Fruit fly (Drosophila melanogaster) whole organism, embryonic: Measurements from ENCODE around the gene CG15629.

Experiments used
- B-H2 ChIP-seq: fragments of 200-800 bp; sonication (Bioruptor generic); optimal IDR thresholded peaks from 2 replicates; lab custom pipeline; 2018; ENCODE audit warnings: missing biosample characterization, mild to moderate bottlenecking, missing genetic modification characterization
- Bgb ChIP-seq: fragments of 200-800 bp; sonication (Bioruptor generic); IDR thresholded peaks from 2 replicates; pipeline ENCODE4 v1.3.6; 2022; ENCODE audit warnings: missing biosample characterization, missing genetic modification characterization; ENCODE audit not compliant: partially characterized antibody
- CG10267 ChIP-seq: fragments of 200-800 bp; sonication (Bioruptor generic); optimal IDR thresholded peaks from 2 replicates; lab custom pipeline; 2018; ENCODE audit warnings: missing biosample characterization, mild to moderate bottlenecking, missing genetic modification characterization, moderate library complexity
- CG11695 ChIP-seq: fragments of 200-800 bp; sonication (Bioruptor generic); IDR thresholded peaks from 3 replicates; pipeline ENCODE4 v1.3.6; 2022; ENCODE audit warnings: missing biosample characterization, missing genetic modification characterization
- CG13287 ChIP-seq: fragments of 200-800 bp; sonication (Bioruptor generic); IDR thresholded peaks from 2 replicates; pipeline ENCODE4 v1.3.6; 2022; ENCODE audit warnings: missing biosample characterization, missing genetic modification characterization; ENCODE audit not compliant: partially characterized antibody
- CG14710 ChIP-seq: fragments of 200-800 bp; sonication (Bioruptor generic); optimal IDR thresholded peaks from 3 replicates; lab custom pipeline; 2019; ENCODE audit warnings: missing biosample characterization, mild to moderate bottlenecking, missing genetic modification characterization, moderate library complexity
- CG14965 ChIP-seq: fragments of 200-800 bp; sonication (Bioruptor generic); optimal IDR thresholded peaks from 2 replicates; lab custom pipeline; 2016; ENCODE audit warnings: missing biosample characterization, missing genetic modification characterization, borderline replicate concordance
- CG15011 ChIP-seq: fragments of 200-800 bp; sonication (Bioruptor generic); optimal IDR thresholded peaks from 3 replicates; lab custom pipeline; 2018; ENCODE audit warnings: missing biosample characterization, mild to moderate bottlenecking, missing genetic modification characterization
- CG16779 ChIP-seq: fragments of 200-800 bp; sonication (Bioruptor generic); IDR thresholded peaks from 2 replicates; pipeline ENCODE4 v1.3.6; 2022; ENCODE audit warnings: missing biosample characterization, missing genetic modification characterization
- CG2116 ChIP-seq: fragments of 200-800 bp; sonication (Bioruptor generic); optimal IDR thresholded peaks from 3 replicates; lab custom pipeline; 2018; ENCODE audit warnings: missing biosample characterization, mild to moderate bottlenecking, missing genetic modification characterization
- CG3163 ChIP-seq: fragments of 200-800 bp; sonication (Bioruptor generic); optimal IDR thresholded peaks from 3 replicates; lab custom pipeline; 2016; ENCODE audit warnings: missing biosample characterization, missing genetic modification characterization
- CG34224 ChIP-seq: fragments of 200-800 bp; sonication (Bioruptor generic); IDR thresholded peaks from 3 replicates; pipeline ENCODE4 v1.3.6; 2022; ENCODE audit warnings: missing biosample characterization, missing genetic modification characterization; ENCODE audit not compliant: partially characterized antibody
- CG3726 ChIP-seq: fragments of 200-800 bp; sonication (Bioruptor generic); IDR thresholded peaks from 3 replicates; pipeline ENCODE4, ENCODE4 v1.3.6; 2022; ENCODE audit warnings: missing biosample characterization, missing genetic modification characterization
- CG4360 ChIP-seq: fragments of 200-800 bp; sonication (Bioruptor generic); IDR thresholded peaks from 2 replicates; pipeline ENCODE4 v1.3.6; 2022; ENCODE audit warnings: missing biosample characterization, missing genetic modification characterization
- CG4617 ChIP-seq: fragments of 200-800 bp; sonication (Bioruptor generic); optimal IDR thresholded peaks from 3 replicates; lab custom pipeline; 2016; ENCODE audit warnings: missing biosample characterization, missing genetic modification characterization, borderline replicate concordance
- CG9797 ChIP-seq: fragments of 200-800 bp; sonication (Bioruptor generic); optimal IDR thresholded peaks from 3 replicates; lab custom pipeline; 2018; ENCODE audit warnings: missing biosample characterization, mild to moderate bottlenecking, missing genetic modification characterization
- Dll ChIP-seq: fragments of 200-800 bp; sonication (Bioruptor generic); IDR thresholded peaks from 4 replicates; pipeline ENCODE4 v1.3.6; 2022; ENCODE audit warnings: missing biosample characterization, missing genetic modification characterization; ENCODE audit not compliant: partially characterized antibody
- Doc3 ChIP-seq: fragments of 200-800 bp; sonication (Bioruptor generic); IDR thresholded peaks from 3 replicates; pipeline ENCODE4 v1.3.6; 2022; ENCODE audit warnings: missing biosample characterization, missing genetic modification characterization; ENCODE audit not compliant: partially characterized antibody
- Dp ChIP-seq: fragments of 200-800 bp; sonication (Bioruptor generic); optimal IDR thresholded peaks from 2 replicates; lab custom pipeline; 2018; ENCODE audit warnings: missing biosample characterization, mild to moderate bottlenecking, missing genetic modification characterization, moderate library complexity
- Dref ChIP-seq: fragments of 200-800 bp; sonication (Bioruptor generic); IDR thresholded peaks from 2 replicates; pipeline ENCODE4 v1.3.6; 2022; ENCODE audit warnings: missing biosample characterization, missing genetic modification characterization
- Elba2 ChIP-seq: fragments of 200-800 bp; sonication (Bioruptor generic); optimal IDR thresholded peaks from 3 replicates; lab custom pipeline; 2016; ENCODE audit warnings: missing biosample characterization, missing genetic modification characterization
- HLH4C ChIP-seq: fragments of 200-800 bp; sonication (Bioruptor generic); IDR thresholded peaks from 3 replicates; pipeline ENCODE4 v1.3.6; 2022; ENCODE audit warnings: missing biosample characterization, missing genetic modification characterization; ENCODE audit not compliant: partially characterized antibody
- Hmx ChIP-seq: fragments of 200-800 bp; sonication (Bioruptor generic); optimal IDR thresholded peaks from 2 replicates; lab custom pipeline; 2016; ENCODE audit warnings: missing biosample characterization, missing genetic modification characterization
- Med ChIP-seq: fragments of 200-800 bp; sonication (Bioruptor generic); peaks from one replicate; lab custom pipeline; 2016; ENCODE audit warnings: missing biosample characterization, missing genetic modification characterization, mild to moderate bottlenecking, inconsistent platforms, moderate library complexity
- Opbp ChIP-seq: fragments of 200-800 bp; sonication (Bioruptor generic); IDR thresholded peaks from 3 replicates; pipeline ENCODE4 v1.3.6; 2022; ENCODE audit warnings: missing biosample characterization, missing genetic modification characterization; ENCODE audit not compliant: partially characterized antibody
- Scr ChIP-seq: fragments of 200-800 bp; sonication (Bioruptor generic); IDR thresholded peaks from 2 replicates; pipeline ENCODE4 v1.3.6; 2022; ENCODE audit warnings: missing biosample characterization, missing genetic modification characterization; ENCODE audit not compliant: partially characterized antibody
- YL-1 ChIP-seq: fragments of 200-800 bp; sonication (Bioruptor generic); optimal IDR thresholded peaks from 3 replicates; lab custom pipeline; 2017; ENCODE audit warnings: missing biosample characterization, mild to moderate bottlenecking, missing genetic modification characterization
- amos ChIP-seq: fragments of 200-800 bp; sonication (Bioruptor generic); IDR thresholded peaks from 2 replicates; pipeline ENCODE4 v1.3.6; 2022; ENCODE audit warnings: missing biosample characterization, missing genetic modification characterization; ENCODE audit not compliant: partially characterized antibody
- ato ChIP-seq: fragments of 200-800 bp; sonication (Bioruptor generic); IDR thresholded peaks from 2 replicates; pipeline ENCODE4 v1.3.6; 2022; ENCODE audit warnings: missing biosample characterization, missing genetic modification characterization; ENCODE audit not compliant: partially characterized antibody
- cad ChIP-seq: fragments of >200 bp; optimal IDR thresholded peaks from 2 replicates; lab custom pipeline; 2017; ENCODE audit warnings: missing biosample characterization, missing genetic modification characterization
- chif ChIP-seq, 2 experiments: fragments of 200-800 bp; sonication (Bioruptor generic); optimal IDR thresholded peaks; 3 replicates each; lab custom pipeline; 2016; ENCODE audit warnings: missing biosample characterization in 2 of 2, missing genetic modification characterization in 2 of 2
- chinmo ChIP-seq: fragments of 200-800 bp; sonication (Bioruptor generic); IDR thresholded peaks from 4 replicates; pipeline ENCODE4 v1.3.6; 2022; ENCODE audit warnings: missing biosample characterization, missing genetic modification characterization; ENCODE audit not compliant: partially characterized antibody
- en ChIP-seq: fragments of 200-800 bp; sonication (Bioruptor generic); optimal IDR thresholded peaks from 2 replicates; lab custom pipeline; 2016; ENCODE audit warnings: missing biosample characterization, missing genetic modification characterization
- hb ChIP-seq: fragments of 200-800 bp; sonication (Bioruptor generic); IDR thresholded peaks from 3 replicates; pipeline ENCODE4 v1.3.6; 2022; ENCODE audit warnings: missing biosample characterization, missing genetic modification characterization; ENCODE audit not compliant: partially characterized antibody
- hbn ChIP-seq: fragments of 200-800 bp; sonication (Bioruptor generic); IDR thresholded peaks from 2 replicates; pipeline ENCODE4 v1.3.6; 2022; ENCODE audit warnings: missing biosample characterization, missing genetic modification characterization; ENCODE audit not compliant: partially characterized antibody
- knrl ChIP-seq: fragments of 200-800 bp; sonication (Bioruptor generic); IDR thresholded peaks from 3 replicates; pipeline ENCODE4 v1.3.6; 2022; ENCODE audit warnings: missing biosample characterization, missing genetic modification characterization; ENCODE audit not compliant: partially characterized antibody
- mld ChIP-seq: fragments of 200-800 bp; sonication (Bioruptor generic); IDR thresholded peaks from 3 replicates; pipeline ENCODE4 v1.3.6; 2022; ENCODE audit warnings: missing biosample characterization, missing genetic modification characterization; ENCODE audit not compliant: partially characterized antibody
- nerfin-2 ChIP-seq: fragments of 200-800 bp; sonication (Bioruptor generic); IDR thresholded peaks from 2 replicates; pipeline ENCODE4 v1.3.6; 2022; ENCODE audit warnings: missing biosample characterization, missing genetic modification characterization; ENCODE audit not compliant: partially characterized antibody
- nom ChIP-seq: fragments of 200-800 bp; sonication (Bioruptor generic); optimal IDR thresholded peaks from 2 replicates; lab custom pipeline; 2017; ENCODE audit warnings: missing biosample characterization, missing genetic modification characterization, mild to moderate bottlenecking, moderate library complexity, missing genetic modification reagents
- pzg ChIP-seq: fragments of 200-800 bp; sonication (Bioruptor generic); optimal IDR thresholded peaks from 3 replicates; lab custom pipeline; 2018; ENCODE audit warnings: missing biosample characterization, mild to moderate bottlenecking, missing genetic modification characterization, moderate library complexity
- sd ChIP-seq: fragments of 200-800 bp; sonication (Bioruptor generic); optimal IDR thresholded peaks from 3 replicates; lab custom pipeline; 2018; ENCODE audit warnings: missing biosample characterization, mild to moderate bottlenecking, missing genetic modification characterization, moderate library complexity
- stwl ChIP-seq: fragments of 200-800 bp; sonication (Bioruptor generic); optimal IDR thresholded peaks from 3 replicates; lab custom pipeline; 2018; ENCODE audit warnings: missing biosample characterization, mild to moderate bottlenecking, missing genetic modification characterization, moderate library complexity
- tna ChIP-seq: fragments of 200-800 bp; sonication (Bioruptor generic); IDR thresholded peaks from 2 replicates; pipeline ENCODE4 v1.3.6; 2022; ENCODE audit warnings: missing biosample characterization, missing genetic modification characterization; ENCODE audit not compliant: partially characterized antibody
- unc-4 ChIP-seq: fragments of 200-800 bp; sonication (Bioruptor generic); IDR thresholded peaks from 2 replicates; pipeline ENCODE4 v1.3.6; 2022; ENCODE audit warnings: missing biosample characterization, missing genetic modification characterization; ENCODE audit not compliant: partially characterized antibody
- unpg ChIP-seq: fragments of 200-800 bp; sonication (Bioruptor generic); optimal IDR thresholded peaks from 3 replicates; lab custom pipeline; 2018; ENCODE audit warnings: missing biosample characterization, mild to moderate bottlenecking, missing genetic modification characterization, moderate library complexity
- vnd ChIP-seq: fragments of 200-800 bp; sonication (Bioruptor generic); IDR thresholded peaks from 3 replicates; pipeline ENCODE4 v1.3.6; 2022; ENCODE audit warnings: missing biosample characterization, missing genetic modification characterization; ENCODE audit not compliant: partially characterized antibody
- zen2 ChIP-seq: fragments of 200-800 bp; sonication (Bioruptor generic); IDR thresholded peaks from 3 replicates; pipeline ENCODE4 v1.3.6; 2022; ENCODE audit warnings: missing biosample characterization, missing genetic modification characterization; ENCODE audit not compliant: partially characterized antibody

CG15629 gene

dm6 chr2L:4830490-4830889, 17.7 kb downstream of the CG15629 start, which contains the start of gene Fnta (continued):
- TF ChIP-seq chif (GFP tag; optimal IDR thresholded peaks at IDR 0.05; lab: Kevin White, UChicago) (no peak), zen2 (GFP tag; lab: Robert Waterston, UW) (peak; percentile 92), unc-4 (GFP tag; lab: Robert Waterston, UW) (peak; percentile 78), stwl (peak; percentile 77), knrl (peak; percentile 24; the same call in 1 of the 3 replicates), tna (GFP tag; lab: Robert Waterston, UW) (peak; percentile 97), CG13287 (GFP tag; lab: Robert Waterston, UW) (peak; percentile 88), CG34224 (GFP tag; lab: Robert Waterston, UW) (peak; percentile 93), CG11695 (0 out of 3 replicates have a peak, but pooled peaks have one; percentile 22), Dp (GFP tag; lab: Kevin White, UChicago) (peak; percentile 80), chinmo (GFP tag; lab: Robert Waterston, UW) (peak; percentile 46; the same call in 1 of the 4 replicates), Scr (peak; percentile 81), CG10267 (tag; lab: Kevin White, UChicago) (peak; percentile 29), ato (peak; percentile 97), CG9797 (GFP tag; lab: Kevin White, UChicago) (peak; percentile 26), Dll (GFP tag; lab: Robert Waterston, UW) (peak; percentile 88), cad (GFP tag; lab: Kevin White, UChicago) (no peak), CG14965 (GFP tag; lab: Kevin White, UChicago) (no peak), YL-1 (peak; percentile 19), hbn (GFP tag; lab: Robert Waterston, UW) (peak; percentile 78), Doc3 (GFP tag; lab: Robert Waterston, UW) (peak; percentile 67; the same call in 1 of the 3 replicates), CG14710 (tag; lab: Kevin White, UChicago) (peak; percentile 18), HLH4C (peak; percentile 94), Hmx (GFP tag; lab: Kevin White, UChicago) (no peak), nerfin-2 (peak; percentile 97), sd (tag; lab: Kevin White, UChicago) (peak; percentile 54), CG15011 (no peak), CG3163 (GFP tag; lab: Kevin White, UChicago) (no peak), en (GFP tag; lab: Kevin White, UChicago) (no peak), nom (GFP tag; lab: Kevin White, UChicago) (peak; percentile 4), CG4617 (GFP tag; lab: Kevin White, UChicago) (peak; percentile 21), Med (GFP tag; lab: Kevin White, UChicago) (peak; percentile 8), CG2116 (peak; percentile 45), amos (GFP tag; lab: Robert Waterston, UW) (peak; percentile 80; the same call in 1 of the 2 replicates), mld (GFP tag; lab: Robert Waterston, UW) (peak; percentile 91), Dref (peak; percentile 86), unpg (GFP tag; lab: Kevin White, UChicago) (no peak), CG3726 (no peak), B-H2 (GFP tag; lab: Kevin White, UChicago) (no peak), hb (GFP tag; lab: Robert Waterston, UW) (peak; percentile 88), Bgb (GFP tag; lab: Robert Waterston, UW) (peak; percentile 90), CG16779 (GFP tag; lab: Robert Waterston, UW) (no peak), pzg (GFP tag; lab: Kevin White, UChicago) (peak; percentile 47), Opbp (peak; percentile 93; the same call in 2 of the 3 replicates), vnd (peak; percentile 82), CG4360 (GFP tag; lab: Robert Waterston, UW) (peak; percentile 16; the same call in 1 of the 2 replicates), Elba2 (GFP tag; lab: Kevin White, UChicago) (no peak)
